Worm (Caenorhabditis elegans): ENCODE results near the gene F23B12.4.

F23B12.4 gene

DNA sequence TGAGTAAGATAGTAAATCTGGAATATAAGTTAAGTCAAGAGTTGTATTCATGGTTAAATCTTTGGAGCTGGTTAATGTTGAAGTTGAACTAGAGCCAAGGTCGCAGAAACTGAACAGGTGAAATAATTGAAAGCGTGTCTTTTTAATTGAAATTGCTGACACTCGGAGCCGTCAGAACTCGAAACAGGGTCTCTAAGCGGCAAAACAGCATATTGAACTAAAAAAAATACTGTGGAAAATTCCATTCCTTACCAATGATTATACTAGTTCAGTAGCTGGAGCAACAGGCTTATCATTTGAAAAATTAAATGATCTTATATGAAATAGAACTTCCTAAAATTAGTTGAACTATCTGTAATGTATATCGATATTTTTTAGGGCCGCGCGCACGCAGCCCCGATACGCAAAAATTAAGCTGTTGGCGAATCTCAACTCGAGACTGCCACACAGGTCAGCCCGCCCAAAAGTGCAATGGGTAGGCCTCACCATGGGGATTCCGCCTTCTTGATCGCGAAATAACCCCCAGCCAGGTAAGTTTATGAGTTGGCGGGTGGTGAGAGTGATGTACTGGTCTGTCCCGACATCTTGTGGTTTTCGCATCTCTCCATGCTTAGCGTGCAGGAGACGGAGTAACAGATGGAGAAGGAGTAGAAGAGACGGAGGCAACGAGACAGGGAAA, 27.4 kb downstream of the F23B12.4 start, which contains the start of gene srz-97 (continued):
- TF ChIP-seq mef-2 (tag; optimal IDR thresholded peaks at IDR 0.05) (no peak), nhr-20 (tag; optimal IDR thresholded peaks at IDR 0.05) (peak; percentile 69), skn-1 (tag; optimal IDR thresholded peaks at IDR 0.05) (no peak), C16A3.4 (tag; optimal IDR thresholded peaks at IDR 0.05) (no peak), ztf-11 (tag; optimal IDR thresholded peaks at IDR 0.05) (no peak), elt-2 (tag; optimal IDR thresholded peaks at IDR 0.05) (peak; percentile 65), jun-1 (tag; optimal IDR thresholded peaks at IDR 0.05) (no peak), nhr-12 (tag; optimal IDR thresholded peaks at IDR 0.05) (no peak), alr-1 (tag; optimal IDR thresholded peaks at IDR 0.05; ENCODE audit: borderline replicate concordance) (no peak), ceh-82 (tag; optimal IDR thresholded peaks at IDR 0.05) (peak in 1 of 3 experiments; percentile 16), tbx-2 (tag; optimal IDR thresholded peaks at IDR 0.05) (no peak), rnt-1 (tag; optimal IDR thresholded peaks at IDR 0.05) (peak; percentile 43), pax-3 (tag; optimal IDR thresholded peaks at IDR 0.05) (no peak), lsy-2 (tag; optimal IDR thresholded peaks at IDR 0.05) (no peak), sup-37 (GFP tag; optimal IDR thresholded peaks at IDR 0.05) (no peak), efl-1 (optimal IDR thresholded peaks at IDR 0.05) (peak; percentile 41 to 60), efl-1 (GFP tag; optimal IDR thresholded peaks at IDR 0.05 in 1 of 2) (peak in 1 of 2 experiments; percentile 77), hlh-4 (tag; optimal IDR thresholded peaks at IDR 0.05) (peak; percentile 4), hpl-2 (GFP tag; optimal IDR thresholded peaks at IDR 0.05) (peak; percentile 17), nhr-77 (tag; optimal IDR thresholded peaks at IDR 0.05) (peak; percentile 6), nhr-71 (tag; optimal IDR thresholded peaks at IDR 0.05) (peak; percentile 73), zip-4 (GFP tag; optimal IDR thresholded peaks at IDR 0.05) (no peak), xbp-1 (tag; optimal IDR thresholded peaks at IDR 0.05) (no peak), sptf-1 (tag; optimal IDR thresholded peaks at IDR 0.05) (no peak), nhr-47 (tag; optimal IDR thresholded peaks at IDR 0.05) (peak; percentile 73), pag-3 (tag; optimal IDR thresholded peaks at IDR 0.05; ENCODE audit: borderline replicate concordance, insufficient read depth) (no peak)

DNA sequence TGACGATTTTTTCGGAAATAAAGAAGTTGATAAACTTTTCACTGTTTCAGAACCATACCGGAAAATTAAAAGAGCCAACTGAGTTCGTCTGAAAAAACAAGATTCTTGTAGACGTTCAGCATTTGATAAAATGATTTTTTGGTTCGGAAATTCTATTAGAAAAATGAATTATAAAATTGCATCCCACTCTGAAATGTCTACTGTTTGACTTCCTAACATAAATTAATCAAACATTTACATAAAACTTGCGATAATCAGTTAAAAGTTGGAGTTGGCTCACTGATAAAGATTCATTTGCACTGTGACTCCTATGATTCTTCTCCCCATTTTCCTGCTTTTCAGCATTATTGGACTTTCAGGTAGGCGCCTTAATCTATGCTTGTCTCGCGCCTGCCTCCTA, 28.0 kb downstream of the F23B12.4 start, which contains the start of gene clec-57:
TSS of gene clec-57 (plus strand) at position 301 of the 400 bp plus-strand sequence.
- TF ChIP-seq mep-1 (tag; optimal IDR thresholded peaks at IDR 0.05) (no peak), fkh-10 (GFP tag; optimal IDR thresholded peaks at IDR 0.05) (no peak), aha-1 (tag; optimal IDR thresholded peaks at IDR 0.05) (no peak), nhr-19 (GFP tag; conservative IDR thresholded peaks at IDR 0.05) (no peak), elt-2 (tag; optimal IDR thresholded peaks at IDR 0.05) (no peak), hpl-2 (GFP tag; optimal IDR thresholded peaks at IDR 0.05) (no peak), nhr-76 (tag; optimal IDR thresholded peaks at IDR 0.05) (no peak)

DNA sequence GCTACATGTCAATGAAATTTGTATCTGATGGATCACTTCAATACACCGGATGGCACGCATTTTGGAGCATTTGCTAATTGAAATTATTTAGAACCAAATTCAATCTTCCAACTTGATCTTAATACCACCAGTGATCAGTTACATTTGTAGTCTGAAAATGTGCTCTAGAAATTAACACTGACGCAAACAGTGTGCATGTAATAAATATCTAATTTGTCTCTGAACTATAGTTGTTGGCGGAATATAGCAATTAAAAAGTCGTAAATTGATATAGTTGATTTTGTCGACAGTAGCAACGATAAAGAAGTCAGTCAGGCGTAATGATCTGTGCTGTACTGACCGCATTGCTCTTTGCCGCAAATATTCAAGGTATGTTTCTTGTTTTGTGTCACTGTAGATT, 31.3 kb downstream of the F23B12.4 start, which contains the start of gene clec-227:
TSS of gene clec-227 (plus strand) at position 301 of the 400 bp plus-strand sequence.
- TF ChIP-seq blmp-1 (tag; optimal IDR thresholded peaks at IDR 0.05) (no peak), efl-1 (optimal IDR thresholded peaks at IDR 0.05) (no peak), efl-1 (GFP tag; optimal IDR thresholded peaks at IDR 0.05 in 1 of 2) (peak in 1 of 2 experiments; percentile 85)

DNA sequence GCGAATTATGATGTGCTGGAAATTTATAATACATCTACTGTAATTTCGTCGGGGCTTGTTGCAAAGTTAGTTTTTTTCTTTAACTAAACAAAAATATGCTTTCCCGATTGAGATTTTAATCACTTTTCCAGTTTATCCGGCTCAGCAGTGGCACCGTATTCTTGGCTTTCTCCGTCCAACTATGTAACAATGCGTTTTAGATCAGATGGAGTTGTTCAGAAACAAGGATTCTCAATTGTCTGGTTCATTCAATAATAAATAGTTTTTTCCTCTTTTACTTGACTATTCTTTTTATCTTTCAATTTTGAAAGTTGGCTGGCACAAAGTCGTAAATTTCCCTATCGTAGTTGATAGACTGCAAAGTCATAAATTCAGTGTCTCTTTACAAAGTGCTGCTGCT, 33.2 kb downstream of the F23B12.4 start, which contains the start of gene clec-56:
TSS of gene clec-56 (plus strand) at position 301 of the 400 bp plus-strand sequence.
- no peak for TF ChIP-seq irx-1 (tag; optimal IDR thresholded peaks at IDR 0.05)
- TF ChIP-seq lin-13 (GFP tag; optimal IDR thresholded peaks at IDR 0.05): no peak
- no peak for TF ChIP-seq hlh-4 (tag; optimal IDR thresholded peaks at IDR 0.05)
- no peak for TF ChIP-seq ceh-63 (GFP tag; optimal IDR thresholded peaks at IDR 0.05)
- TF ChIP-seq tlp-1 (tag; optimal IDR thresholded peaks at IDR 0.05): no peak
- TF ChIP-seq unc-98 (GFP tag; IDR thresholded peaks at IDR 0.05): no peak
- TF ChIP-seq unc-86 (tag; optimal IDR thresholded peaks at IDR 0.05): no peak
- TF ChIP-seq fkh-10 (GFP tag; optimal IDR thresholded peaks at IDR 0.05): no peak
- no peak for TF ChIP-seq nhr-237 (tag; optimal IDR thresholded peaks at IDR 0.05)
- no peak for TF ChIP-seq lsy-2 (tag; optimal IDR thresholded peaks at IDR 0.05)
- no peak for TF ChIP-seq jun-1 (tag; optimal IDR thresholded peaks at IDR 0.05)
- TF ChIP-seq grh-1 (GFP tag; IDR thresholded peaks at IDR 0.05): no peak
- no peak for TF ChIP-seq fos-1 (tag; optimal IDR thresholded peaks at IDR 0.05)
- TF ChIP-seq ama-1 (optimal IDR thresholded peaks at IDR 0.05): no peak
- TF ChIP-seq rnt-1 (tag; optimal IDR thresholded peaks at IDR 0.05): no peak
- TF ChIP-seq nhr-20 (tag; optimal IDR thresholded peaks at IDR 0.05): no peak
- TF ChIP-seq nhr-90 (tag; optimal IDR thresholded peaks at IDR 0.05; ENCODE audit: poor library complexity): no peak
- TF ChIP-seq nhr-19 (GFP tag; conservative IDR thresholded peaks at IDR 0.05): no peak
- no peak for TF ChIP-seq nhr-76 (tag; optimal IDR thresholded peaks at IDR 0.05)
